Worm (Caenorhabditis elegans) whole organism, L4/young adult: ENCODE data around the gene znfx-1.

Experiments
- W03F9.2 ChIP-seq: fragments of 150-350 bp; optimal IDR thresholded peaks from 2 replicates; lab custom pipeline; 2014; ENCODE audit warnings: missing biosample characterization, missing genetic modification characterization
- dao-5 ChIP-seq: sonication (generic microtip); optimal IDR thresholded peaks from 2 replicates; lab custom pipeline; 2016; ENCODE audit warnings: missing genotype, missing genetic modification characterization, moderate library complexity, missing compliant biosample characterization
- him-1 ChIP-seq: sonication (generic microtip); optimal IDR thresholded peaks from 2 replicates; lab custom pipeline; 2016; ENCODE audit warnings: missing genotype, missing genetic modification reagents, missing genetic modification characterization, missing compliant biosample characterization

ce11 chrII:9178811-9179210 is 34.6 kb upstream of the znfx-1 start:
- TF ChIP-seq W03F9.2 (tag; lab: Kevin White, UChicago) (no peak), him-1 (tag; lab: Kevin White, UChicago) (no peak), dao-5 (no peak)
